Worm (Caenorhabditis elegans) whole organism, L4/young adult: Measurements from ENCODE around the gene Y46G5A.39.

Source experiments
- W03F9.2 ChIP-seq: fragments of 150-350 bp; optimal IDR thresholded peaks from 2 replicates; lab custom pipeline; 2014; ENCODE audit warnings: missing biosample characterization, missing genetic modification characterization
- dao-5 ChIP-seq: sonication (generic microtip); optimal IDR thresholded peaks from 2 replicates; lab custom pipeline; 2016; ENCODE audit warnings: missing genotype, missing genetic modification characterization, moderate library complexity, missing compliant biosample characterization
- him-1 ChIP-seq: sonication (generic microtip); optimal IDR thresholded peaks from 2 replicates; lab custom pipeline; 2016; ENCODE audit warnings: missing genotype, missing genetic modification reagents, missing genetic modification characterization, missing compliant biosample characterization

Y46G5A.39 gene

DNA sequence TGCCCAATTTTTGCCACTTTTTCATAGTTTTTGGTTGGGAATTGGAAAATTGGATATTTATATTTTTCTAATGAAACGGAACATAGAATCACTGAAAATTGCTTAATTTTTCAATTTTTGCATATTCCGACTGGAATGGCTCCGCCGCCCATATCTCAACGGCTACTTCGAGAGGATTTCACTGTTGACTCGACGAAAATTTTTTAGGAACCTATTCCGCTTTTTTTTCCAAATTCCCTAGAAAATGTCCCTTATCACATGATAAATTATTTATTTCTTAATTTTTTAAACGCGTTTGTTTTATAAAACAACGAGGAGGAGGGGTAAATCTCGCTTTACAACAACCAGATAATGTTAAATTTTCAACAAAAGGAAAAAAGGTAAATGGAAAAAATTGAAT is 26.9 kb downstream of the Y46G5A.39 start:
- TF ChIP-seq W03F9.2 (tag; lab: Kevin White, UChicago) (no peak), dao-5 (tag; lab: Kevin White, UChicago) (no peak), him-1 (tag; lab: Kevin White, UChicago) (no peak)

DNA sequence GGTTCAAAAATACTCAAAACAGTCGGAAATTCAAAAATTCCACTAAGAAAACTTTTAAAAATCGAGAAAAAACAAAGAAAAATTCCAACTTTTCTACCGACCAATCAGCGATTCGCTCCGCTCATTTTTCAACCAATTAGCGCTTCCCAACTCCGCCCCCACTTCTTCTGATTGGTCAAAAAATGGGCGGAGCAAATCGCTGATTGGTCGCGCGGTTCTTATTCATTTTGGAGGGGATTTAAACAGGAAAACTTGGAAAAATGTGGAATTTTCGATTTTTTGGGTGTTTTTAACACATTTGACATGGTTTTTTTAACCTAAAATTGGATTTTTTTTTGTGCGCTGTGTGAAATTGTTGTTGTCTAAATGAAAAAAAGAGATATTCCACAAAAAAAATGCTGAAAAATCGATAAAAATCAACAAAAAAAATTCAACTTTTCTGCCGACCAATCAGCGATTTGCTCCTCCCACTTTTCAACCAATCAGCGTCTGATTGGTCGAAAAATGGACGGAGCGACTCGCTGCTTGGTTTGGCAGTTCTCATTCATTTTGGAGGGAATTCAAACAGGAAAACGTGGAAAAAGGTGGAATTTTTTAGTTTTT is 30.8 kb downstream of the Y46G5A.39 start:
- TF ChIP-seq W03F9.2 (tag; lab: Kevin White, UChicago) (no peak), him-1 (tag; lab: Kevin White, UChicago) (no peak), dao-5 (tag; lab: Kevin White, UChicago) (no peak)

DNA sequence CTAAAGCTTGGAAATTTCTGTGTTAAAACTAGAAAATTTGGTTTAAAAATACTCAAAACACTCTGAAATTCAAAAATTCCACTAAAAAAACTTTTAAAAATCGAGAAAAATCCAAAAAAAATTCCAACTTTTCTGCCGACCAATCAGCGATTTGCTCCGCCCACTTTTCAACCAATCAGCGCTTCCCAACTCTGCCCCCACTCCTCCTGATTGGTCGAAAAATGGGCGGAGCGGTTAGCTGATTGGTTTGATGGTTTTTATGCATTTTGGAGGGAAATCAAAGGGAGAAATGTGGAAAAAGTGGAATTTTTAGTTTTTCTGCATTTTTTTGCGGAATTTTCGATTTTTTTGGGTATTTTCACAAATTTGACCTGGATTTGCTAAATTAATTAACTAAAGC is 31.6 kb downstream of the Y46G5A.39 start:
- TF ChIP-seq him-1 (tag; lab: Kevin White, UChicago) = no peak
- TF ChIP-seq W03F9.2 (tag; lab: Kevin White, UChicago) = no peak
- no peak for TF ChIP-seq dao-5 (tag; lab: Kevin White, UChicago)

DNA sequence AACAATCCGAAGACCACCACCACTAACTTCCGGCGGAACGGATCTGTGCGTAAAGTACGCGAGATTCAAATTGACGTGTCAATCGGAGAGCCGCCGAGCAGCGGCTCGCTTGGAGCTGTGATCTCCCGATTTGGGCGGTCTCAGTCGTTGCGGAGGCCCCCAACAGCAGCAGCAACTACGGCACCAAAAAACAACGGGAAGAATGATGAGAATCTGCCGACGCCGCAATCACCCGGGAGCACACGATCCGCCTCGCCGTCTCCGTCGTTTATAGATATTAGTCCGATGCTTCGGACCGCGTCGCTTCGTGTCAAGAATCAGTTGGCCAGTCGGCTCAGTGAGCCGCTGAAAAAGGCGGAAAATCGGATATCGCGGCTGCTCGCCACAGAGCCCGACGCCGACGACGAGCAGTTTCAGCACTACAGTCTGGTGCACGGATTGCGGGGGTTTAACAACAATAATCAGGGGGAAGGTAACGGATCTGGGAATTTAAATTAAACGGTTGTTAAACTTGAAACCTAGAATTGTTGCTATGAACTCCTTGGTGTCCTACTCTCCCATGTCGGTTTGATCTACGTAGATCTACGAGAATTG is 37.8 kb downstream of the Y46G5A.39 start:
- TF ChIP-seq him-1 (tag; lab: Kevin White, UChicago) = no peak
- no peak for TF ChIP-seq W03F9.2 (tag; lab: Kevin White, UChicago)
- TF ChIP-seq dao-5 (tag; lab: Kevin White, UChicago) = no peak

DNA sequence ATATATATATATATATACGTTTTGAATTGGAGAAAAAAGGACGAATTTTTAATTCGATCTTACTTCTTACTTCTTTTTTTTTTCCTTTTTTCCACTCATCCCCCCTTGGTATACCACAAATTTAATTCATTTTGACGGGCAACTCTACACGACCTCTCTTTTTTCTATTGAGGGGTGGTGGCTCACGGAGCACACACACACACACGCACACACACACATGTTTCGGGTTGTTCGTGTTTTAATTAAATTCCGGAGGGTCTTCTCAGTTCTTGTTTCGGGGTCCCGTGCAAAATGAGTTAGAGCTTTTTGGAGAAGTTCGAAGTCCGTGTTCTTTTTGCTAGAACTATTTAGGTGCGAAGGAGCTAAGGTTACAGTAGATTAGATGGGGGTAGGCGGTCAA is 42.1 kb downstream of the Y46G5A.39 start:
- no peak for TF ChIP-seq dao-5 (tag; lab: Kevin White, UChicago)
- no peak for TF ChIP-seq W03F9.2 (tag; lab: Kevin White, UChicago)
- no peak for TF ChIP-seq him-1 (tag; lab: Kevin White, UChicago)
